Worm (Caenorhabditis elegans) whole organism, mixed stage, embryonic: ENCODE results near the gene ZK632.4.

Experiments used
- blmp-1 ChIP-seq: fragments of 150-350 bp; optimal IDR thresholded peaks from 2 replicates; lab custom pipeline; 2014; ENCODE audit warnings: missing biosample characterization, missing genetic modification characterization
- ceh-39 ChIP-seq: fragments of 150-350 bp; optimal IDR thresholded peaks from 2 replicates; lab custom pipeline; 2014; ENCODE audit warnings: missing biosample characterization, missing genetic modification characterization
- ces-1 ChIP-seq: fragments of 150-350 bp; optimal IDR thresholded peaks from 2 replicates; lab custom pipeline; 2014; ENCODE audit warnings: missing biosample characterization, missing genetic modification reagents, missing genetic modification characterization
- elt-1 ChIP-seq: sonication (generic microtip); optimal IDR thresholded peaks from 2 replicates; lab custom pipeline; 2017; ENCODE audit warnings: missing genetic modification characterization, mild to moderate bottlenecking, missing compliant biosample characterization, antibody characterized with exemption, moderate library complexity, borderline replicate concordance; ENCODE audit not compliant: insufficient read depth
- elt-3 ChIP-seq: fragments of 150-350 bp; optimal IDR thresholded peaks from 2 replicates; lab custom pipeline; 2014; ENCODE audit warnings: missing biosample characterization, missing genetic modification characterization
- lin-32 ChIP-seq: fragments of 200-800 bp; sonication (Bioruptor generic); optimal IDR thresholded peaks from 2 replicates; lab custom pipeline; 2018; ENCODE audit warnings: mild to moderate bottlenecking, missing genetic modification characterization, missing compliant biosample characterization
- mep-1 ChIP-seq: fragments of 150-350 bp; optimal IDR thresholded peaks from 2 replicates; lab custom pipeline; 2017; ENCODE audit warnings: missing biosample characterization, missing genetic modification reagents, missing genetic modification characterization, inconsistent platforms
- snpc-4 ChIP-seq: fragments of 150-350 bp; optimal IDR thresholded peaks from 2 replicates; lab custom pipeline; 2014; ENCODE audit warnings: missing biosample characterization, missing genetic modification characterization
- sptf-1 ChIP-seq: sonication (generic microtip); optimal IDR thresholded peaks from 2 replicates; lab custom pipeline; 2017; ENCODE audit warnings: mild to moderate bottlenecking, missing genetic modification characterization, moderate library complexity, missing compliant biosample characterization
- unc-39 ChIP-seq: fragments of 150-350 bp; optimal IDR thresholded peaks from 2 replicates; lab custom pipeline; 2014; ENCODE audit warnings: missing biosample characterization, missing genetic modification characterization
- unc-62 ChIP-seq: fragments of 150-350 bp; optimal IDR thresholded peaks from 2 replicates; lab custom pipeline; 2014; ENCODE audit warnings: missing biosample characterization, missing genetic modification reagents, missing genetic modification characterization

- no peak for TF ChIP-seq lin-32 (GFP tag; lab: Kevin White, UChicago)
- TF ChIP-seq snpc-4 (tag; lab: Kevin White, UChicago) = no peak
- no peak for TF ChIP-seq elt-1
- no peak for TF ChIP-seq unc-62 (GFP tag; lab: Kevin White, UChicago)
- TF ChIP-seq ceh-39 (tag; lab: Kevin White, UChicago) = no peak
- no peak for TF ChIP-seq sptf-1 (tag; lab: Kevin White, UChicago)
- no peak for TF ChIP-seq unc-39 (tag; lab: Kevin White, UChicago)
- no peak for TF ChIP-seq ces-1 (GFP tag; lab: Kevin White, UChicago)
- TF ChIP-seq blmp-1 (tag; lab: Kevin White, UChicago) = no peak
- TF ChIP-seq mep-1 (tag; lab: Kevin White, UChicago) = no peak
- no peak for TF ChIP-seq elt-3 (tag; lab: Kevin White, UChicago)
Observed at ce11 chrIII:9757414-9757813, 49.8 kb downstream of the ZK632.4 start, which contains the start of gene vps-53.
